Worm (Caenorhabditis elegans) whole organism, L1 larva: ENCODE data around the gene txt-6.

Experiments
- C04F5.9 ChIP-seq: sonication (generic microtip); optimal IDR thresholded peaks from 2 replicates; lab custom pipeline; 2016; ENCODE audit warnings: missing genetic modification characterization, missing compliant biosample characterization
- C16A3.4 ChIP-seq: fragments of 150-350 bp; optimal IDR thresholded peaks from 2 replicates; lab custom pipeline; 2014; ENCODE audit warnings: missing biosample characterization, missing genetic modification characterization
- C34B4.2 ChIP-seq: sonication (generic microtip); optimal IDR thresholded peaks from 2 replicates; lab custom pipeline; 2017; ENCODE audit warnings: mild to moderate bottlenecking, missing genetic modification characterization, missing compliant biosample characterization
- alr-1 ChIP-seq: fragments of 200-800 bp; sonication (Bioruptor generic); optimal IDR thresholded peaks from 2 replicates; lab custom pipeline; 2018; ENCODE audit warnings: borderline replicate concordance, mild to moderate bottlenecking, missing genetic modification characterization, missing compliant biosample characterization
- aly-2 ChIP-seq: fragments of 150-350 bp; optimal IDR thresholded peaks from 2 replicates; lab custom pipeline; 2014; ENCODE audit warnings: missing biosample characterization, missing genetic modification characterization
- blmp-1 ChIP-seq: fragments of 150-350 bp; optimal IDR thresholded peaks from 2 replicates; lab custom pipeline; 2014; ENCODE audit warnings: missing biosample characterization, missing genetic modification characterization
- ceh-63 ChIP-seq: fragments of 200-800 bp; sonication (Bioruptor generic); optimal IDR thresholded peaks from 2 replicates; lab custom pipeline; 2018; ENCODE audit warnings: mild to moderate bottlenecking, missing genetic modification characterization, missing compliant biosample characterization
- ceh-82 ChIP-seq, 3 experiments: fragments of 150-350 bp in 1 of 3; sonication (generic microtip) in 2 of 3; optimal IDR thresholded peaks; 2 replicates each; lab custom pipeline; 2014 to 2017; ENCODE audit warnings: missing biosample characterization in 3 of 3, missing genetic modification characterization in 3 of 3
- dsc-1 ChIP-seq: sonication (generic microtip); optimal IDR thresholded peaks from 2 replicates; lab custom pipeline; 2016; ENCODE audit warnings: mild to moderate bottlenecking, missing genetic modification characterization, missing compliant biosample characterization
- efl-1 ChIP-seq, 4 experiments: fragments of 150-350 bp; optimal IDR thresholded peaks in 3 of 4; peaks in 1 of 4; 1 replicate in 1 of 4; 2 replicates in 3 of 4; lab custom pipeline; 2014; ENCODE audit warnings: missing biosample characterization in 2 of 4, missing genetic modification characterization in 2 of 4, missing genetic modification reagents in 2 of 4
- efl-3 ChIP-seq: fragments of 200-800 bp; sonication (Bioruptor generic); optimal IDR thresholded peaks from 2 replicates; lab custom pipeline; 2018; ENCODE audit warnings: mild to moderate bottlenecking, missing genetic modification characterization, missing compliant biosample characterization
- egl-13 ChIP-seq: sonication (generic microtip); optimal IDR thresholded peaks from 2 replicates; lab custom pipeline; 2016; ENCODE audit warnings: missing genotype, missing genetic modification reagents, missing genetic modification characterization, missing compliant biosample characterization
- elt-3 ChIP-seq, 6 experiments: fragments of 150-350 bp in 1 of 6; sonication (generic microtip); optimal IDR thresholded peaks; 2 replicates each; lab custom pipeline; 2017 to 2018; ENCODE audit warnings: missing biosample characterization in 6 of 6, missing genetic modification characterization in 6 of 6, inconsistent platforms in 1 of 6
- ets-5 ChIP-seq: fragments of 200-800 bp; sonication (Bioruptor generic); IDR thresholded peaks from 2 replicates; pipeline ENCODE4 v1.3.6; 2022; ENCODE audit warnings: missing genetic modification characterization, missing compliant biosample characterization
- fkh-4 ChIP-seq: sonication (generic microtip); optimal IDR thresholded peaks from 2 replicates; lab custom pipeline; 2016; ENCODE audit warnings: missing compliant biosample characterization, missing genetic modification characterization, borderline replicate concordance
- fkh-8 ChIP-seq: sonication (generic microtip); optimal IDR thresholded peaks from 2 replicates; lab custom pipeline; 2016; ENCODE audit warnings: mild to moderate bottlenecking, missing genetic modification characterization, missing compliant biosample characterization
- hlh-4 ChIP-seq: sonication (generic microtip); optimal IDR thresholded peaks from 2 replicates; lab custom pipeline; 2016; ENCODE audit warnings: mild to moderate bottlenecking, missing genetic modification characterization, missing compliant biosample characterization
- hpl-2 ChIP-seq: fragments of 150-350 bp; optimal IDR thresholded peaks from 2 replicates; lab custom pipeline; 2014; ENCODE audit warnings: missing biosample characterization, missing genetic modification reagents, missing genetic modification characterization
- jun-1 ChIP-seq: fragments of 150-350 bp; optimal IDR thresholded peaks from 2 replicates; lab custom pipeline; 2014; ENCODE audit warnings: missing biosample characterization, missing genetic modification reagents, missing genetic modification characterization
- lin-13 ChIP-seq: fragments of 150-350 bp; optimal IDR thresholded peaks from 2 replicates; lab custom pipeline; 2014; ENCODE audit warnings: missing biosample characterization, missing genetic modification reagents, missing genetic modification characterization
- lin-14 ChIP-seq: fragments of 200-800 bp; sonication (Bioruptor generic); optimal IDR thresholded peaks from 2 replicates; lab custom pipeline; 2018; ENCODE audit warnings: mild to moderate bottlenecking, missing genetic modification characterization, moderate library complexity, missing compliant biosample characterization
- lin-15B ChIP-seq: fragments of 150-350 bp; sonication (generic microtip); optimal IDR thresholded peaks from 3 replicates; lab custom pipeline; 2014; ENCODE audit warnings: missing biosample characterization, missing genetic modification characterization
- lin-39 ChIP-seq: fragments of 150-350 bp; optimal IDR thresholded peaks from 2 replicates; lab custom pipeline; 2014; ENCODE audit warnings: missing biosample characterization, missing genetic modification reagents, missing genetic modification characterization
- lir-3 ChIP-seq: sonication (generic microtip); optimal IDR thresholded peaks from 2 replicates; lab custom pipeline; 2016; ENCODE audit warnings: mild to moderate bottlenecking, missing genetic modification characterization, moderate library complexity, missing compliant biosample characterization; ENCODE audit not compliant: poor library complexity
- lsy-2 ChIP-seq, 2 experiments: fragments of 150-350 bp; optimal IDR thresholded peaks; 2 replicates each; lab custom pipeline; 2014; ENCODE audit warnings: missing biosample characterization in 2 of 2, missing genetic modification characterization in 2 of 2
- mef-2 ChIP-seq: fragments of 150-350 bp; optimal IDR thresholded peaks from 2 replicates; lab custom pipeline; 2014; ENCODE audit warnings: missing biosample characterization, missing genetic modification characterization
- nhr-11 ChIP-seq: fragments of 150-350 bp; optimal IDR thresholded peaks from 2 replicates; lab custom pipeline; 2014; ENCODE audit warnings: missing biosample characterization, missing genetic modification characterization
- nhr-20 ChIP-seq: sonication (generic microtip); optimal IDR thresholded peaks from 2 replicates; lab custom pipeline; 2016; ENCODE audit warnings: mild to moderate bottlenecking, missing genetic modification characterization, missing compliant biosample characterization
- nhr-28 ChIP-seq: fragments of 150-350 bp; optimal IDR thresholded peaks from 2 replicates; lab custom pipeline; 2014; ENCODE audit warnings: missing biosample characterization, missing genetic modification characterization
- nhr-47 ChIP-seq: sonication (generic microtip); optimal IDR thresholded peaks from 2 replicates; lab custom pipeline; 2016; ENCODE audit warnings: mild to moderate bottlenecking, missing genetic modification characterization, moderate library complexity, missing compliant biosample characterization
- nhr-71 ChIP-seq: sonication (generic microtip); optimal IDR thresholded peaks from 2 replicates; lab custom pipeline; 2016; ENCODE audit warnings: mild to moderate bottlenecking, missing genetic modification characterization, moderate library complexity, missing compliant biosample characterization
- nhr-77 ChIP-seq: fragments of 150-350 bp; optimal IDR thresholded peaks from 2 replicates; lab custom pipeline; 2014; ENCODE audit warnings: missing biosample characterization, missing genetic modification characterization
- nhr-84 ChIP-seq: sonication (generic microtip); optimal IDR thresholded peaks from 2 replicates; lab custom pipeline; 2017; ENCODE audit warnings: missing biosample characterization, missing genetic modification characterization
- nhr-85 ChIP-seq: sonication (generic microtip); peaks from one replicate; lab custom pipeline; 2016; ENCODE audit warnings: missing genetic modification characterization, inconsistent platforms, missing compliant biosample characterization
- nhr-90 ChIP-seq: sonication (generic microtip); optimal IDR thresholded peaks from 2 replicates; lab custom pipeline; 2016; ENCODE audit warnings: mild to moderate bottlenecking, missing genetic modification characterization, missing compliant biosample characterization; ENCODE audit not compliant: poor library complexity
- pag-3 ChIP-seq: sonication (generic microtip); optimal IDR thresholded peaks from 2 replicates; lab custom pipeline; 2017; ENCODE audit warnings: missing genetic modification characterization, mild to moderate bottlenecking, missing compliant biosample characterization, antibody characterized with exemption, borderline replicate concordance; ENCODE audit not compliant: insufficient read depth
- pax-3 ChIP-seq: fragments of 200-800 bp; sonication (Bioruptor generic); optimal IDR thresholded peaks from 2 replicates; lab custom pipeline; 2018; ENCODE audit warnings: mild to moderate bottlenecking, missing genetic modification characterization, moderate library complexity, missing compliant biosample characterization
- skn-1 ChIP-seq: fragments of 150-350 bp; optimal IDR thresholded peaks from 2 replicates; lab custom pipeline; 2014; ENCODE audit warnings: missing biosample characterization, missing genetic modification characterization
- snpc-4 ChIP-seq: fragments of 150-350 bp; optimal IDR thresholded peaks from 2 replicates; lab custom pipeline; 2014; ENCODE audit warnings: missing biosample characterization, missing genetic modification characterization
- snu-23 ChIP-seq: sonication (generic microtip); optimal IDR thresholded peaks from 2 replicates; lab custom pipeline; 2016; ENCODE audit warnings: missing genetic modification characterization, missing compliant biosample characterization
- sptf-1 ChIP-seq: fragments of 150-350 bp; optimal IDR thresholded peaks from 2 replicates; lab custom pipeline; 2014; ENCODE audit warnings: missing biosample characterization, missing genetic modification characterization
- swsn-7 ChIP-seq: sonication (generic microtip); optimal IDR thresholded peaks from 2 replicates; lab custom pipeline; 2016; ENCODE audit warnings: missing genetic modification characterization, missing compliant biosample characterization
- tlp-1 ChIP-seq: fragments of 150-350 bp; optimal IDR thresholded peaks from 2 replicates; lab custom pipeline; 2014; ENCODE audit warnings: missing biosample characterization, missing genetic modification characterization
- unc-130 ChIP-seq: fragments of 150-350 bp; optimal IDR thresholded peaks from 2 replicates; lab custom pipeline; 2017; ENCODE audit warnings: missing biosample characterization, missing genetic modification characterization, inconsistent platforms
- unc-30 ChIP-seq: sonication (generic microtip); optimal IDR thresholded peaks from 2 replicates; lab custom pipeline; 2017; ENCODE audit warnings: missing biosample characterization, missing genetic modification characterization
- unc-62 ChIP-seq: fragments of 150-350 bp; optimal IDR thresholded peaks from 2 replicates; lab custom pipeline; 2014; ENCODE audit warnings: missing biosample characterization, missing genetic modification reagents, missing genetic modification characterization
- unc-98 ChIP-seq: fragments of 200-800 bp; sonication (Bioruptor generic); IDR thresholded peaks from 2 replicates; pipeline ENCODE4 v1.3.6; 2022; ENCODE audit warnings: missing genetic modification characterization, missing compliant biosample characterization
- zag-1 ChIP-seq: fragments of 150-350 bp; optimal IDR thresholded peaks from 2 replicates; lab custom pipeline; 2014; ENCODE audit warnings: missing biosample characterization, missing genetic modification characterization
- zip-4 ChIP-seq: fragments of 200-800 bp; sonication (Bioruptor generic); optimal IDR thresholded peaks from 2 replicates; lab custom pipeline; 2018; ENCODE audit warnings: mild to moderate bottlenecking, missing genetic modification characterization, moderate library complexity, missing compliant biosample characterization
- ztf-4 ChIP-seq: fragments of 150-350 bp; optimal IDR thresholded peaks from 2 replicates; lab custom pipeline; 2014; ENCODE audit warnings: missing biosample characterization, missing genetic modification characterization

txt-6 gene

ce11 chrV:4630267-4630666 is 23.5 kb upstream of the txt-6 start (continued):
- TF ChIP-seq C16A3.4 (tag; lab: Kevin White, UChicago): no peak
- TF ChIP-seq C34B4.2 (tag; lab: Kevin White, UChicago): no peak
- no peak for TF ChIP-seq unc-98 (GFP tag; lab: Robert Waterston, UW)
- peak; percentile 48 for TF ChIP-seq lin-14
- TF ChIP-seq pax-3: no peak
- no peak for TF ChIP-seq ceh-82 (tag; optimal IDR thresholded peaks at IDR 0.05; lab: Kevin White, UChicago)
- TF ChIP-seq zag-1 (tag; lab: Kevin White, UChicago): no peak
- no peak for TF ChIP-seq C04F5.9 (tag; lab: Kevin White, UChicago)
- no peak for TF ChIP-seq zip-4 (GFP tag; lab: Kevin White, UChicago)
- TF ChIP-seq blmp-1 (tag; lab: Kevin White, UChicago): peak; percentile 46
- peak; percentile 53 for TF ChIP-seq nhr-85
- TF ChIP-seq elt-3 (tag; optimal IDR thresholded peaks at IDR 0.05; lab: Kevin White, UChicago): peak in 5 of 6 experiments; percentile 91 to 97 (median 96)
- TF ChIP-seq nhr-90 (tag; lab: Kevin White, UChicago): no peak
- no peak for TF ChIP-seq efl-1 (optimal IDR thresholded peaks at IDR 0.05; lab: Kevin White, UChicago)
- TF ChIP-seq efl-1 (GFP tag; optimal IDR thresholded peaks at IDR 0.05 in 1 of 2; lab: Kevin White, UChicago): peak in 1 of 2 experiments; percentile 6
- no peak for TF ChIP-seq unc-30 (tag; lab: Kevin White, UChicago)
- TF ChIP-seq nhr-71 (tag; lab: Kevin White, UChicago): peak; percentile 17
- TF ChIP-seq unc-130: no peak
- no peak for TF ChIP-seq lir-3 (tag; lab: Kevin White, UChicago)
- TF ChIP-seq lin-39 (tag; lab: Kevin White, UChicago): no peak
- TF ChIP-seq ets-5: no peak
- no peak for TF ChIP-seq skn-1 (tag; lab: Kevin White, UChicago)
- TF ChIP-seq pag-3 (tag; lab: Kevin White, UChicago): no peak
- no peak for TF ChIP-seq aly-2 (tag; lab: Kevin White, UChicago)
- no peak for TF ChIP-seq snpc-4 (tag; lab: Kevin White, UChicago)
- no peak for TF ChIP-seq swsn-7 (tag; lab: Kevin White, UChicago)
- no peak for TF ChIP-seq nhr-28
- TF ChIP-seq tlp-1 (tag; lab: Kevin White, UChicago): no peak
- TF ChIP-seq egl-13 (tag; lab: Kevin White, UChicago): no peak
- TF ChIP-seq jun-1: no peak
- no peak for TF ChIP-seq lin-13 (GFP tag; lab: Kevin White, UChicago)
- no peak for TF ChIP-seq hpl-2 (GFP tag; lab: Kevin White, UChicago)
- no peak for TF ChIP-seq snu-23 (GFP tag; lab: Kevin White, UChicago)
- TF ChIP-seq dsc-1: no peak
- TF ChIP-seq alr-1 (tag; lab: Kevin White, UChicago): no peak
- TF ChIP-seq ceh-63 (GFP tag; lab: Kevin White, UChicago): no peak
- TF ChIP-seq fkh-8 (tag; lab: Kevin White, UChicago): no peak
- TF ChIP-seq lsy-2 (tag; optimal IDR thresholded peaks at IDR 0.05; lab: Kevin White, UChicago): no peak

DNA sequence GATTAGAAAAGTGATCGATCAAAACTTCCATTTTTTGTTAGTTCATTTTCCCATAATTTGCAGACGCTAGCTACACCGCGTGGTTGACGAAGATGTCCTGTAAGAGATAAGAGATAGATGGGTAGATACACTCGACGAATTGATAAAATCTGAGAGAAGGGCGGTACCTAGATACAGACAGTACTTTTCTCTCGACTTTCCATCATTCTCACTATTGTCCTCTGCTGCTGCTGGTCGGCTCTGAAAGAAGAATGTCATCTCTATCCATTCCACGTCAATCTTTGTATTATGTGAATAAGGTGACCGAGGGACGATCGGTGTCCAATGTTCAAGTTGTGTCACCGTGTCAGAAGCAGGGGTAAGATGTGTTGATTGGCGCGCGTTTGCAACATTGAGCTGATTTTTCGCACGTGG is 21.8 kb upstream of the txt-6 start, which contains the start of gene pmt-2:
pmt-2 (plus strand) TSS at position 64 of the 414 bp plus-strand sequence.
- TF ChIP-seq efl-3: no peak
- TF ChIP-seq zag-1 (tag; lab: Kevin White, UChicago): no peak
- peak; percentile 95 for TF ChIP-seq nhr-85
- no peak for TF ChIP-seq skn-1 (tag; lab: Kevin White, UChicago)
- no peak for TF ChIP-seq fkh-4 (tag; lab: Kevin White, UChicago)
- TF ChIP-seq hlh-4 (tag; lab: Kevin White, UChicago): no peak
- no peak for TF ChIP-seq lin-13 (GFP tag; lab: Kevin White, UChicago)
- TF ChIP-seq nhr-20 (tag; lab: Kevin White, UChicago): peak; percentile 67
- peak; percentile 79 for TF ChIP-seq lin-14
- no peak for TF ChIP-seq sptf-1 (tag; lab: Kevin White, UChicago)
- no peak for TF ChIP-seq aly-2 (tag; lab: Kevin White, UChicago)
- no peak for TF ChIP-seq ztf-4
- TF ChIP-seq zip-4 (GFP tag; lab: Kevin White, UChicago): no peak
- TF ChIP-seq jun-1: no peak
- no peak for TF ChIP-seq nhr-84
- no peak for TF ChIP-seq nhr-77
- peak; percentile 90 for TF ChIP-seq blmp-1 (tag; lab: Kevin White, UChicago)
- no peak for TF ChIP-seq unc-62
- TF ChIP-seq elt-3 (tag; optimal IDR thresholded peaks at IDR 0.05; lab: Kevin White, UChicago): peak; percentile 9 to 77 (median 52)
- no peak for TF ChIP-seq pag-3 (tag; lab: Kevin White, UChicago)
- TF ChIP-seq lsy-2 (tag; optimal IDR thresholded peaks at IDR 0.05; lab: Kevin White, UChicago): peak in 1 of 2 experiments; percentile 29
- no peak for TF ChIP-seq lin-15B
- no peak for TF ChIP-seq fkh-8 (tag; lab: Kevin White, UChicago)
- peak; percentile 31 for TF ChIP-seq nhr-47 (tag; lab: Kevin White, UChicago)
- no peak for TF ChIP-seq mef-2 (tag; lab: Kevin White, UChicago)
- TF ChIP-seq ceh-63 (GFP tag; lab: Kevin White, UChicago): no peak
- no peak for TF ChIP-seq nhr-11
- peak; percentile 68 for TF ChIP-seq nhr-71 (tag; lab: Kevin White, UChicago)
